Fruit fly (Drosophila melanogaster) whole organism, embryonic: Measurements from ENCODE around the gene SC35.

Source experiments
- Adf1 ChIP-seq: fragments of 200-800 bp; sonication (Bioruptor generic); IDR thresholded peaks from 2 replicates; pipeline ENCODE4 v1.3.6; 2022; ENCODE audit warnings: missing biosample characterization, missing genetic modification characterization
- Antp ChIP-seq: fragments of 200-800 bp; sonication (Bioruptor generic); optimal IDR thresholded peaks from 3 replicates; lab custom pipeline; 2016; ENCODE audit warnings: missing biosample characterization, missing genetic modification characterization
- B-H2 ChIP-seq: fragments of 200-800 bp; sonication (Bioruptor generic); optimal IDR thresholded peaks from 2 replicates; lab custom pipeline; 2018; ENCODE audit warnings: missing biosample characterization, mild to moderate bottlenecking, missing genetic modification characterization
- CG10959 ChIP-seq: fragments of 200-800 bp; sonication (Bioruptor generic); IDR thresholded peaks from 2 replicates; pipeline ENCODE4 v1.3.6; 2022; ENCODE audit warnings: missing biosample characterization, missing genetic modification characterization
- CG11085 ChIP-seq: fragments of 200-800 bp; sonication (Bioruptor generic); IDR thresholded peaks from 2 replicates; pipeline ENCODE4 v1.3.6; 2022; ENCODE audit warnings: missing biosample characterization, missing genetic modification characterization
- CG13123 ChIP-seq: fragments of 200-800 bp; sonication (Bioruptor generic); optimal IDR thresholded peaks from 2 replicates; lab custom pipeline; 2016; ENCODE audit warnings: missing biosample characterization, missing genetic modification characterization
- CG1603 ChIP-seq: fragments of 200-800 bp; sonication (Bioruptor generic); optimal IDR thresholded peaks from 2 replicates; lab custom pipeline; 2019; ENCODE audit warnings: missing biosample characterization, mild to moderate bottlenecking, missing genetic modification characterization, moderate library complexity
- CG17361 ChIP-seq: fragments of 200-800 bp; sonication (Bioruptor generic); IDR thresholded peaks from 3 replicates; pipeline ENCODE4 v1.3.6; 2022; ENCODE audit warnings: missing biosample characterization, missing genetic modification characterization
- CG17568 ChIP-seq: fragments of 200-800 bp; sonication (Bioruptor generic); optimal IDR thresholded peaks from 2 replicates; lab custom pipeline; 2018; ENCODE audit warnings: missing biosample characterization, mild to moderate bottlenecking, missing genetic modification characterization, moderate library complexity
- CG18476 ChIP-seq: fragments of 200-800 bp; sonication (Bioruptor generic); optimal IDR thresholded peaks from 2 replicates; lab custom pipeline; 2016; ENCODE audit warnings: missing biosample characterization, mild to moderate bottlenecking, missing genetic modification characterization
- CG2678 ChIP-seq: fragments of 200-800 bp; sonication (Bioruptor generic); optimal IDR thresholded peaks from 3 replicates; lab custom pipeline; 2019; ENCODE audit warnings: missing biosample characterization, mild to moderate bottlenecking, missing genetic modification characterization, moderate library complexity
- CG33557 ChIP-seq: fragments of 200-800 bp; sonication (Bioruptor generic); optimal IDR thresholded peaks from 2 replicates; lab custom pipeline; 2019; ENCODE audit warnings: missing biosample characterization, mild to moderate bottlenecking, missing genetic modification characterization, moderate library complexity
- CG34376 ChIP-seq: fragments of 200-800 bp; sonication (Bioruptor generic); optimal IDR thresholded peaks from 2 replicates; lab custom pipeline; 2018; ENCODE audit warnings: missing biosample characterization, mild to moderate bottlenecking, missing genetic modification characterization
- CG4707 ChIP-seq: fragments of 200-800 bp; sonication (Bioruptor generic); optimal IDR thresholded peaks from 2 replicates; lab custom pipeline; 2018; ENCODE audit warnings: missing biosample characterization, mild to moderate bottlenecking, missing genetic modification characterization, moderate library complexity
- CG5953 ChIP-seq: fragments of 200-800 bp; sonication (Bioruptor generic); IDR thresholded peaks from 2 replicates; pipeline ENCODE4 v1.3.6; 2022; ENCODE audit warnings: missing biosample characterization, missing genetic modification characterization
- CG7987 ChIP-seq: fragments of 200-800 bp; sonication (Bioruptor generic); optimal IDR thresholded peaks from 2 replicates; lab custom pipeline; 2018; ENCODE audit warnings: missing biosample characterization, mild to moderate bottlenecking, missing genetic modification characterization, moderate library complexity
- CG8924 ChIP-seq: fragments of 200-800 bp; optimal IDR thresholded peaks from 3 replicates; lab custom pipeline; 2019; ENCODE audit warnings: missing biosample characterization, mild to moderate bottlenecking, missing genetic modification characterization, moderate library complexity
- D19A ChIP-seq: fragments of 200-800 bp; optimal IDR thresholded peaks from 3 replicates; lab custom pipeline; 2019; ENCODE audit warnings: missing biosample characterization, mild to moderate bottlenecking, missing genetic modification characterization, moderate library complexity
- Dp ChIP-seq: fragments of 200-800 bp; sonication (Bioruptor generic); optimal IDR thresholded peaks from 2 replicates; lab custom pipeline; 2018; ENCODE audit warnings: missing biosample characterization, mild to moderate bottlenecking, missing genetic modification characterization, moderate library complexity
- Fer2 ChIP-seq: fragments of 200-800 bp; sonication (Bioruptor generic); optimal IDR thresholded peaks from 2 replicates; lab custom pipeline; 2018; ENCODE audit warnings: missing biosample characterization, mild to moderate bottlenecking, missing genetic modification characterization, moderate library complexity
- GATAe ChIP-seq: fragments of 200-800 bp; sonication (Bioruptor generic); conservative IDR thresholded peaks from 2 replicates; pipeline ENCODE4 v1.3.6; 2022; ENCODE audit warnings: missing biosample characterization, missing genetic modification characterization
- HLH3B ChIP-seq: fragments of 200-800 bp; sonication (Bioruptor generic); IDR thresholded peaks from 2 replicates; pipeline ENCODE4 v1.3.6; 2022; ENCODE audit warnings: missing biosample characterization, missing genetic modification characterization
- Hmr ChIP-seq: fragments of 200-800 bp; sonication (Bioruptor generic); optimal IDR thresholded peaks from 3 replicates; lab custom pipeline; 2017; ENCODE audit warnings: mild to moderate bottlenecking, missing biosample characterization, missing genetic modification reagents, missing genetic modification characterization
- Jarid2 ChIP-seq: fragments of 200-800 bp; sonication (Bioruptor generic); optimal IDR thresholded peaks from 3 replicates; lab custom pipeline; 2017; ENCODE audit warnings: mild to moderate bottlenecking, missing biosample characterization, missing genetic modification reagents, missing genetic modification characterization
- Lim3 ChIP-seq: fragments of 200-800 bp; sonication (Bioruptor generic); IDR thresholded peaks from 2 replicates; pipeline ENCODE4 v1.3.6; 2022; ENCODE audit warnings: missing biosample characterization, missing genetic modification characterization
- Mad ChIP-seq: fragments of 200-800 bp; sonication (Bioruptor generic); optimal IDR thresholded peaks from 2 replicates; lab custom pipeline; 2016; ENCODE audit warnings: missing biosample characterization, missing genetic modification characterization
- Nf-YC ChIP-seq: fragments of 200-800 bp; optimal IDR thresholded peaks from 3 replicates; lab custom pipeline; 2019; ENCODE audit warnings: missing biosample characterization, mild to moderate bottlenecking, missing genetic modification characterization, moderate library complexity
- PHDP ChIP-seq: fragments of 200-800 bp; sonication (Bioruptor generic); optimal IDR thresholded peaks from 3 replicates; lab custom pipeline; 2018; ENCODE audit warnings: missing biosample characterization, mild to moderate bottlenecking, missing genetic modification characterization, moderate library complexity
- Poxn ChIP-seq: fragments of 200-800 bp; sonication (Bioruptor generic); IDR thresholded peaks from 2 replicates; pipeline ENCODE4 v1.3.6; 2022; ENCODE audit warnings: missing biosample characterization, missing genetic modification characterization
- ab ChIP-seq: fragments of 200-800 bp; sonication (Bioruptor generic); optimal IDR thresholded peaks from 2 replicates; lab custom pipeline; 2016; ENCODE audit warnings: missing biosample characterization, missing genetic modification characterization
- ase ChIP-seq: fragments of 200-800 bp; sonication (Bioruptor generic); IDR thresholded peaks from 3 replicates; pipeline ENCODE4 v1.3.6; 2022; ENCODE audit warnings: missing biosample characterization, missing genetic modification characterization
- bigmax ChIP-seq: fragments of 200-800 bp; sonication (Bioruptor generic); optimal IDR thresholded peaks from 2 replicates; lab custom pipeline; 2018; ENCODE audit warnings: missing biosample characterization, mild to moderate bottlenecking, missing genetic modification characterization
- bowl ChIP-seq: fragments of 200-800 bp; sonication (Bioruptor generic); IDR thresholded peaks from 2 replicates; pipeline ENCODE4 v1.3.6; 2022; ENCODE audit warnings: missing biosample characterization, missing genetic modification characterization
- cato ChIP-seq: fragments of 200-800 bp; sonication (Bioruptor generic); optimal IDR thresholded peaks from 2 replicates; lab custom pipeline; 2016; ENCODE audit warnings: missing biosample characterization, missing genetic modification characterization, borderline replicate concordance
- caup ChIP-seq: fragments of 200-800 bp; sonication (Bioruptor generic); optimal IDR thresholded peaks from 3 replicates; lab custom pipeline; 2017; ENCODE audit warnings: missing biosample characterization, mild to moderate bottlenecking, missing genetic modification characterization, moderate library complexity; ENCODE audit not compliant: severe bottlenecking
- chm ChIP-seq: fragments of 200-800 bp; sonication (Bioruptor generic); IDR thresholded peaks from 2 replicates; pipeline ENCODE4 v1.3.6; 2022; ENCODE audit warnings: missing biosample characterization, missing genetic modification characterization
- corto ChIP-seq: fragments of 200-800 bp; sonication (Bioruptor generic); optimal IDR thresholded peaks from 2 replicates; lab custom pipeline; 2016; ENCODE audit warnings: missing biosample characterization, mild to moderate bottlenecking, missing genetic modification characterization, moderate library complexity
- disco-r ChIP-seq: fragments of 200-800 bp; sonication (Bioruptor generic); optimal IDR thresholded peaks from 2 replicates; lab custom pipeline; 2016; ENCODE audit warnings: missing biosample characterization, missing genetic modification characterization
- en ChIP-seq: fragments of 200-800 bp; sonication (Bioruptor generic); optimal IDR thresholded peaks from 2 replicates; lab custom pipeline; 2016; ENCODE audit warnings: missing biosample characterization, missing genetic modification characterization
- exex ChIP-seq: fragments of 200-800 bp; sonication (Bioruptor generic); optimal IDR thresholded peaks from 4 replicates; lab custom pipeline; 2018; ENCODE audit warnings: missing biosample characterization, mild to moderate bottlenecking, missing genetic modification characterization, moderate library complexity
- grn ChIP-seq: fragments of 200-800 bp; sonication (Bioruptor generic); optimal IDR thresholded peaks from 3 replicates; lab custom pipeline; 2017; ENCODE audit warnings: missing biosample characterization, missing genetic modification characterization
- lbe ChIP-seq: fragments of 200-800 bp; sonication (Bioruptor generic); optimal IDR thresholded peaks from 2 replicates; lab custom pipeline; 2016; ENCODE audit warnings: missing biosample characterization, mild to moderate bottlenecking, missing genetic modification characterization
- repo ChIP-seq: fragments of 200-800 bp; sonication (Bioruptor generic); optimal IDR thresholded peaks from 2 replicates; lab custom pipeline; 2016; ENCODE audit warnings: missing biosample characterization, missing genetic modification characterization
- ro ChIP-seq: fragments of 200-800 bp; sonication (Bioruptor generic); IDR thresholded peaks from 2 replicates; pipeline ENCODE4 v1.3.6; 2022; ENCODE audit warnings: missing biosample characterization, missing genetic modification characterization
- scrt ChIP-seq: fragments of 200-800 bp; sonication (Bioruptor generic); optimal IDR thresholded peaks from 2 replicates; lab custom pipeline; 2018; ENCODE audit warnings: missing biosample characterization, mild to moderate bottlenecking, missing genetic modification characterization, moderate library complexity
- sqz ChIP-seq: fragments of 200-800 bp; sonication (Bioruptor generic); optimal IDR thresholded peaks from 3 replicates; lab custom pipeline; 2018; ENCODE audit warnings: missing biosample characterization, mild to moderate bottlenecking, missing genetic modification characterization
- stwl ChIP-seq: fragments of 200-800 bp; sonication (Bioruptor generic); optimal IDR thresholded peaks from 3 replicates; lab custom pipeline; 2018; ENCODE audit warnings: missing biosample characterization, mild to moderate bottlenecking, missing genetic modification characterization, moderate library complexity
- trh ChIP-seq: fragments of 200-800 bp; sonication (Bioruptor generic); optimal IDR thresholded peaks from 2 replicates; lab custom pipeline; 2016; ENCODE audit warnings: missing biosample characterization, missing genetic modification characterization
- usp ChIP-seq: fragments of >200 bp; optimal IDR thresholded peaks from 2 replicates; lab custom pipeline; 2017; ENCODE audit warnings: missing biosample characterization, missing genetic modification characterization
- z ChIP-seq: fragments of 200-800 bp; sonication (Bioruptor generic); IDR thresholded peaks from 3 replicates; pipeline ENCODE4 v1.3.6; 2022; ENCODE audit warnings: missing biosample characterization, missing genetic modification characterization

Gene SC35

DNA sequence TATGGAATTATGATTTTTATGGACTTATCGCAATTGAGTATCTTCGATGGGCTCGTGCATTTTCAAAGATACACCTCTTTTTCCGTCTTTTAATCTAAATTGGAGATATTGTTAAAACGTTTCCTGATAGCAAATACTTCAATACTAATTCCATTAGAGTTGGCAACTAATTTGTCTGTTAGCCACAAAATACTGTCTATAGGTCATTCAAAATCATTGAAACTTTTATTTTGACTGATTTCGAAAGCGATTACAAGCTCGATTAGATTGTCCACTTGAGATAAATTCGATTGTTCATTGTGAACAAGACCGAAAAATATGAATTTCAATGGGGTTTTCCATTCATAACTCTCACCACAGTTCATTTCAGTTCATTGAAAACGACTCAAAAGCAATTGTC is 41.6 kb upstream of the SC35 start:
- TF ChIP-seq exex (tag; lab: Kevin White, UChicago): peak; percentile 69
- TF ChIP-seq grn (GFP tag; lab: Kevin White, UChicago): peak; percentile 75
- no peak for TF ChIP-seq B-H2 (GFP tag; lab: Kevin White, UChicago)

DNA sequence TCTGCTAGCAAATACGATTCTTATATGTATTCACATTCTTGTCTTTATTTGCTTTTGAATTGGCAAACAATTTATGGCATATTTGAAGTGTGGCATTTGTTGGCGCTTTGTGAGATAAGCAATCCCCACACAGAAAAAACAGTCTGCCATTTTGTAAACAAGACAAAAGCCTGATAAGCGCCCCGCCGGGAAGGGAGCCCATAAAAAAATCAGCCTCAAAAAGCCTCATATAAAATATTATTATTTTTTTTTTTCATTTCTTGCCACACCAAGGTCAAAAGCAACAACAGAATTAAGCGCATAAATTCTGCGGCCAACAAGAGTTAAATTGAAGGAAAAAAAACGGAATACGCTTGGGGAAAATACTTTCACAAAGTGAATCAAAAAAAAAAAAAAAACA is 40.8 kb upstream of the SC35 start:
- no peak for TF ChIP-seq cato (GFP tag; lab: Kevin White, UChicago)
- TF ChIP-seq corto: peak; percentile 34
- peak; percentile 72 for TF ChIP-seq CG2678 (tag; lab: Kevin White, UChicago)
- TF ChIP-seq CG4707 (GFP tag; lab: Kevin White, UChicago): peak; percentile 26
- no peak for TF ChIP-seq D19A
- no peak for TF ChIP-seq Adf1
- no peak for TF ChIP-seq CG10959
- TF ChIP-seq chm (GFP tag; lab: Robert Waterston, UW): peak; percentile 27; the same call in 1 of the 2 replicates
- TF ChIP-seq Nf-YC (tag; lab: Kevin White, UChicago): no peak
- no peak for TF ChIP-seq Mad (GFP tag; lab: Kevin White, UChicago)
- no peak for TF ChIP-seq CG1603 (tag; lab: Kevin White, UChicago)
- no peak for TF ChIP-seq trh
- no peak for TF ChIP-seq bowl (GFP tag; lab: Robert Waterston, UW)
- no peak for TF ChIP-seq disco-r (GFP tag; lab: Kevin White, UChicago)
- no peak for TF ChIP-seq Antp
- peak; percentile 10 for TF ChIP-seq Fer2 (tag; lab: Kevin White, UChicago)
- no peak for TF ChIP-seq Lim3 (GFP tag; lab: Robert Waterston, UW)
- TF ChIP-seq CG18476 (GFP tag; lab: Kevin White, UChicago): no peak
- TF ChIP-seq PHDP (tag; lab: Kevin White, UChicago): peak; percentile 73
- no peak for TF ChIP-seq CG11085 (GFP tag; lab: Robert Waterston, UW)
- peak; percentile 84 for TF ChIP-seq sqz (GFP tag; lab: Kevin White, UChicago)
- no peak for TF ChIP-seq CG5953 (GFP tag; lab: Robert Waterston, UW)
- no peak for TF ChIP-seq ro
- TF ChIP-seq ase: no peak
- peak; percentile 82 for TF ChIP-seq lbe (GFP tag; lab: Kevin White, UChicago)
- TF ChIP-seq CG7987 (GFP tag; lab: Kevin White, UChicago): peak; percentile 82
- no peak for TF ChIP-seq stwl
- TF ChIP-seq CG17568: peak; percentile 64
- TF ChIP-seq Jarid2 (GFP tag; lab: Kevin White, UChicago): peak; percentile 10
- no peak; the same call in 1 of the 2 replicates for TF ChIP-seq GATAe (GFP tag; lab: Robert Waterston, UW)
- TF ChIP-seq CG34376 (GFP tag; lab: Kevin White, UChicago): peak; percentile 73
- no peak for TF ChIP-seq ab (GFP tag; lab: Kevin White, UChicago)
- no peak for TF ChIP-seq bigmax (GFP tag; lab: Kevin White, UChicago)
- peak; percentile 82 for TF ChIP-seq Hmr (GFP tag; lab: Kevin White, UChicago)
- peak; percentile 59 for TF ChIP-seq caup
- TF ChIP-seq Poxn (GFP tag; lab: Robert Waterston, UW): no peak
- no peak for TF ChIP-seq CG17361 (GFP tag; lab: Robert Waterston, UW)
- no peak for TF ChIP-seq usp (GFP tag; lab: Kevin White, UChicago)
- TF ChIP-seq CG13123: no peak
- TF ChIP-seq CG8924 (tag; lab: Kevin White, UChicago): no peak
- no peak for TF ChIP-seq repo (GFP tag; lab: Kevin White, UChicago)
- TF ChIP-seq HLH3B (GFP tag; lab: Robert Waterston, UW): no peak
- no peak for TF ChIP-seq Dp (GFP tag; lab: Kevin White, UChicago)
- no peak for TF ChIP-seq CG33557 (GFP tag; lab: Kevin White, UChicago)
- no peak for TF ChIP-seq en (GFP tag; lab: Kevin White, UChicago)
- peak; percentile 43 for TF ChIP-seq scrt (GFP tag; lab: Kevin White, UChicago)
- no peak for TF ChIP-seq z (GFP tag; lab: Robert Waterston, UW)
